Fruit fly (Drosophila melanogaster) whole organism, embryonic: ENCODE measurements around the gene Myo31DF.

Source experiments
- Asciz ChIP-seq: fragments of 200-800 bp; sonication (Bioruptor generic); optimal IDR thresholded peaks from 2 replicates; lab custom pipeline; 2017; ENCODE audit warnings: missing biosample characterization, mild to moderate bottlenecking, missing genetic modification characterization, missing genetic modification reagents
- CG10543 ChIP-seq: fragments of 200-800 bp; sonication (Bioruptor generic); optimal IDR thresholded peaks from 3 replicates; lab custom pipeline; 2017; ENCODE audit warnings: missing biosample characterization, mild to moderate bottlenecking, missing genetic modification characterization, moderate library complexity
- CG11695 ChIP-seq: fragments of 200-800 bp; sonication (Bioruptor generic); IDR thresholded peaks from 3 replicates; pipeline ENCODE4 v1.3.6; 2022; ENCODE audit warnings: missing biosample characterization, missing genetic modification characterization
- CG11723 ChIP-seq: fragments of 200-800 bp; sonication (Bioruptor generic); optimal IDR thresholded peaks from 2 replicates; lab custom pipeline; 2017; ENCODE audit warnings: missing biosample characterization, mild to moderate bottlenecking, missing genetic modification characterization
- CG15011 ChIP-seq: fragments of 200-800 bp; sonication (Bioruptor generic); optimal IDR thresholded peaks from 3 replicates; lab custom pipeline; 2018; ENCODE audit warnings: missing biosample characterization, mild to moderate bottlenecking, missing genetic modification characterization
- CG2120 ChIP-seq: fragments of 200-800 bp; sonication (Bioruptor generic); optimal IDR thresholded peaks from 3 replicates; lab custom pipeline; 2016; ENCODE audit warnings: missing biosample characterization, missing genetic modification characterization
- CG2889 ChIP-seq: fragments of 200-800 bp; sonication (Bioruptor generic); IDR thresholded peaks from 3 replicates; pipeline ENCODE4 v1.3.6; 2022; ENCODE audit warnings: missing biosample characterization, missing genetic modification characterization
- CG32532 ChIP-seq: fragments of 200-800 bp; sonication (Bioruptor generic); IDR thresholded peaks from 2 replicates; pipeline ENCODE4 v1.3.6; 2022; ENCODE audit warnings: missing biosample characterization, missing genetic modification characterization
- CG6175 ChIP-seq: fragments of 200-800 bp; sonication (Bioruptor generic); IDR thresholded peaks from 3 replicates; pipeline ENCODE4 v1.3.6; 2022; ENCODE audit warnings: missing biosample characterization, missing genetic modification characterization
- CG6654 ChIP-seq: fragments of 200-800 bp; sonication (Bioruptor generic); optimal IDR thresholded peaks from 2 replicates; lab custom pipeline; 2017; ENCODE audit warnings: missing biosample characterization, mild to moderate bottlenecking, missing genetic modification characterization
- CG9609 ChIP-seq: fragments of 200-800 bp; sonication (Bioruptor generic); optimal IDR thresholded peaks from 3 replicates; lab custom pipeline; 2016; ENCODE audit warnings: missing biosample characterization, missing genetic modification characterization
- CTCF ChIP-seq: fragments of 200-800 bp; sonication (Bioruptor generic); optimal IDR thresholded peaks from 2 replicates; lab custom pipeline; 2017; ENCODE audit warnings: missing biosample characterization, mild to moderate bottlenecking, missing genetic modification characterization, moderate library complexity
- CkIIα-i1 ChIP-seq: fragments of 200-800 bp; sonication (Bioruptor generic); IDR thresholded peaks from 2 replicates; pipeline ENCODE4 v1.3.6; 2022; ENCODE audit warnings: missing biosample characterization, missing genetic modification characterization
- CrebB ChIP-seq: fragments of 200-800 bp; sonication (Bioruptor generic); optimal IDR thresholded peaks from 3 replicates; lab custom pipeline; 2018; ENCODE audit warnings: missing biosample characterization, mild to moderate bottlenecking, missing genetic modification characterization
- Dek ChIP-seq: fragments of 200-800 bp; sonication (Bioruptor generic); optimal IDR thresholded peaks from 3 replicates; lab custom pipeline; 2019; ENCODE audit warnings: missing biosample characterization, mild to moderate bottlenecking, missing genetic modification characterization, moderate library complexity
- Gug ChIP-seq: fragments of 200-800 bp; sonication (Bioruptor generic); IDR thresholded peaks from 4 replicates; pipeline ENCODE4 v1.3.6; 2022; ENCODE audit warnings: missing biosample characterization, missing genetic modification characterization
- H15 ChIP-seq: fragments of 200-800 bp; sonication (Bioruptor generic); IDR thresholded peaks from 3 replicates; pipeline ENCODE4 v1.3.6; 2022; ENCODE audit warnings: missing biosample characterization, missing genetic modification characterization
- Hey ChIP-seq: fragments of 200-800 bp; sonication (Bioruptor generic); optimal IDR thresholded peaks from 3 replicates; lab custom pipeline; 2018; ENCODE audit warnings: missing biosample characterization, mild to moderate bottlenecking, missing genetic modification characterization
- Hr39 ChIP-seq: fragments of >200 bp; optimal IDR thresholded peaks from 2 replicates; lab custom pipeline; 2017
- Meics ChIP-seq: fragments of 200-800 bp; sonication (Bioruptor generic); optimal IDR thresholded peaks from 2 replicates; lab custom pipeline; 2017; ENCODE audit warnings: missing biosample characterization, mild to moderate bottlenecking, missing genetic modification characterization
- Nf-YC ChIP-seq: fragments of 200-800 bp; optimal IDR thresholded peaks from 3 replicates; lab custom pipeline; 2019; ENCODE audit warnings: missing biosample characterization, mild to moderate bottlenecking, missing genetic modification characterization, moderate library complexity
- NfI ChIP-seq: fragments of 200-800 bp; sonication (Bioruptor generic); optimal IDR thresholded peaks from 3 replicates; lab custom pipeline; 2018; ENCODE audit warnings: missing biosample characterization, mild to moderate bottlenecking, missing genetic modification characterization, moderate library complexity
- Oaz ChIP-seq: fragments of 200-800 bp; sonication (Bioruptor generic); IDR thresholded peaks from 2 replicates; pipeline ENCODE4 v1.3.6; 2022; ENCODE audit warnings: missing biosample characterization, missing genetic modification characterization
- Side ChIP-seq: fragments of 200-800 bp; sonication (Bioruptor generic); optimal IDR thresholded peaks from 2 replicates; lab custom pipeline; 2016; ENCODE audit warnings: missing biosample characterization, missing genetic modification characterization
- Sin3A ChIP-seq: fragments of >200 bp; optimal IDR thresholded peaks from 2 replicates; lab custom pipeline; 2018
- ab ChIP-seq: fragments of 200-800 bp; sonication (Bioruptor generic); optimal IDR thresholded peaks from 2 replicates; lab custom pipeline; 2016; ENCODE audit warnings: missing biosample characterization, missing genetic modification characterization
- bab2 ChIP-seq: fragments of 200-800 bp; sonication (Bioruptor generic); optimal IDR thresholded peaks from 2 replicates; lab custom pipeline; 2016; ENCODE audit warnings: missing biosample characterization, missing genetic modification characterization
- bowl ChIP-seq: fragments of 200-800 bp; sonication (Bioruptor generic); IDR thresholded peaks from 2 replicates; pipeline ENCODE4 v1.3.6; 2022; ENCODE audit warnings: missing biosample characterization, missing genetic modification characterization
- btn ChIP-seq: fragments of 200-800 bp; sonication (Bioruptor generic); optimal IDR thresholded peaks from 2 replicates; lab custom pipeline; 2016; ENCODE audit warnings: missing biosample characterization, missing genetic modification characterization
- dm ChIP-seq: fragments of 200-800 bp; sonication (Bioruptor generic); optimal IDR thresholded peaks from 3 replicates; lab custom pipeline; 2016; ENCODE audit warnings: missing biosample characterization, missing genetic modification characterization
- dysf ChIP-seq: fragments of 200-800 bp; sonication (Bioruptor generic); IDR thresholded peaks from 3 replicates; pipeline ENCODE4 v1.3.6; 2022; ENCODE audit warnings: missing biosample characterization, missing genetic modification characterization
- exex ChIP-seq: fragments of 200-800 bp; sonication (Bioruptor generic); optimal IDR thresholded peaks from 4 replicates; lab custom pipeline; 2018; ENCODE audit warnings: missing biosample characterization, mild to moderate bottlenecking, missing genetic modification characterization, moderate library complexity
- hb ChIP-seq: fragments of 200-800 bp; sonication (Bioruptor generic); IDR thresholded peaks from 3 replicates; pipeline ENCODE4 v1.3.6; 2022; ENCODE audit warnings: missing biosample characterization, missing genetic modification characterization; ENCODE audit not compliant: partially characterized antibody
- inv ChIP-seq: fragments of 200-800 bp; sonication (Bioruptor generic); IDR thresholded peaks from 2 replicates; pipeline ENCODE4 v1.3.6; 2022; ENCODE audit warnings: missing biosample characterization, missing genetic modification characterization; ENCODE audit not compliant: partially characterized antibody
- kay ChIP-seq: fragments of 200-800 bp; sonication (Bioruptor generic); optimal IDR thresholded peaks from 2 replicates; lab custom pipeline; 2016; ENCODE audit warnings: missing biosample characterization, missing genetic modification characterization
- klu ChIP-seq: fragments of 200-800 bp; sonication (Bioruptor generic); IDR thresholded peaks from 2 replicates; pipeline ENCODE4 v1.3.6; 2022; ENCODE audit warnings: missing biosample characterization, missing genetic modification characterization
- lilli ChIP-seq: fragments of 200-800 bp; sonication (Bioruptor generic); optimal IDR thresholded peaks from 3 replicates; lab custom pipeline; 2016; ENCODE audit warnings: missing biosample characterization, missing genetic modification characterization
- nmo ChIP-seq: fragments of 200-800 bp; sonication (Bioruptor generic); optimal IDR thresholded peaks from 2 replicates; lab custom pipeline; 2018; ENCODE audit warnings: missing biosample characterization, mild to moderate bottlenecking, missing genetic modification characterization, moderate library complexity
- p53 ChIP-seq: fragments of 200-800 bp; sonication (Bioruptor generic); optimal IDR thresholded peaks from 2 replicates; lab custom pipeline; 2016; ENCODE audit warnings: missing biosample characterization, missing genetic modification characterization
- pros ChIP-seq: fragments of 200-800 bp; sonication (Bioruptor generic); optimal IDR thresholded peaks from 3 replicates; lab custom pipeline; 2019; ENCODE audit warnings: missing biosample characterization, mild to moderate bottlenecking, missing genetic modification characterization, moderate library complexity
- rib ChIP-seq: fragments of 200-800 bp; sonication (Bioruptor generic); IDR thresholded peaks from 2 replicates; pipeline ENCODE4 v1.3.6; 2022; ENCODE audit warnings: missing biosample characterization, missing genetic modification characterization
- row ChIP-seq: fragments of 200-800 bp; sonication (Bioruptor generic); IDR thresholded peaks from 3 replicates; pipeline ENCODE4 v1.3.6; 2022; ENCODE audit warnings: missing biosample characterization, missing genetic modification characterization
- sc ChIP-seq, 3 experiments: fragments of >200 bp in 2 of 3; fragments of 200-800 bp in 1 of 3; sonication (Bioruptor generic) in 1 of 3; optimal IDR thresholded peaks; 2 replicates in 2 of 3; 3 replicates in 1 of 3; lab custom pipeline; 2017; ENCODE audit warnings: mild to moderate bottlenecking in 1 of 3, missing biosample characterization in 1 of 3, missing genetic modification characterization in 1 of 3, missing genetic modification reagents in 1 of 3
- shn ChIP-seq: fragments of 200-800 bp; sonication (Bioruptor generic); optimal IDR thresholded peaks from 3 replicates; lab custom pipeline; 2016; ENCODE audit warnings: missing biosample characterization, missing genetic modification characterization
- slbo ChIP-seq: fragments of 200-800 bp; sonication (Bioruptor generic); IDR thresholded peaks from 2 replicates; pipeline ENCODE4 v1.3.6; 2022; ENCODE audit warnings: missing biosample characterization, missing genetic modification characterization
- slp2 ChIP-seq: fragments of 200-800 bp; sonication (Bioruptor generic); optimal IDR thresholded peaks from 2 replicates; lab custom pipeline; 2016; ENCODE audit warnings: missing biosample characterization, missing genetic modification characterization
- sna ChIP-seq: fragments of 200-800 bp; sonication (Bioruptor generic); IDR thresholded peaks from 2 replicates; pipeline ENCODE4 v1.3.6; 2022; ENCODE audit warnings: missing biosample characterization, missing genetic modification characterization; ENCODE audit not compliant: partially characterized antibody
- ssp ChIP-seq: fragments of 200-800 bp; sonication (Bioruptor generic); IDR thresholded peaks from 2 replicates; pipeline ENCODE4 v1.3.6; 2022; ENCODE audit warnings: missing biosample characterization, missing genetic modification characterization
- tio ChIP-seq: fragments of 200-800 bp; sonication (Bioruptor generic); optimal IDR thresholded peaks from 2 replicates; lab custom pipeline; 2017; ENCODE audit warnings: missing biosample characterization, missing genetic modification characterization, inconsistent platforms
- tna ChIP-seq: fragments of 200-800 bp; sonication (Bioruptor generic); IDR thresholded peaks from 2 replicates; pipeline ENCODE4 v1.3.6; 2022; ENCODE audit warnings: missing biosample characterization, missing genetic modification characterization; ENCODE audit not compliant: partially characterized antibody
- z ChIP-seq: fragments of 200-800 bp; sonication (Bioruptor generic); IDR thresholded peaks from 3 replicates; pipeline ENCODE4 v1.3.6; 2022; ENCODE audit warnings: missing biosample characterization, missing genetic modification characterization

Gene Myo31DF

DNA sequence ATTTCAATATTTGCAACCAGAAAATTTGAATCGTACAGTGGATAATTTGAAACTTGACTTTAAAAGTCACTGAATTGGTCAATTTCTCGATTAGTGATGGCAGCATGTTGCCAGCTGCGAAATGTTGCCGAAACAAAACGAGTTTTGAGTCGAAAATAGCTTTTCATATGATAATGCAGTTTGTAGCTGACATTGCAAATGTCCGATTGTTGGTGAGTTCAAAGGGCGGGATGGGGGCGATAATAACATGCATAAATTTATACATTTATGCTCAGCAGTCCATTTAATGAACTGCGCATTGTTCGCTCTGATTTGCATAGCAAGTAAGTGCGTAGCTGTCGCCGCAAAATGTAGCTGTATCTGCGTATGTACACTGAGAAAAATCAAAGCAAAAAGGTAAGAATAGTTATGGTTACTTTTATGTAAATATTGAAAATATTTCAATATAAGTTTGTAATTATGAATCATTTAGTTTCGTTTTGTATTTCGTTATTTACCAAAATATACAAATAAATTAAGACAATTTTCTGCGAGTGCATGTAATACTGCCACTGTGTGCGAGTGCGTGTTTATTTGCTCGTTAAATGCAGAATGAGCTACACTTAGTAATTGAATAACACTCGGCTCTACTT, 20.5 kb upstream of the Myo31DF start, which contains the start of gene Lip4 (continued):
- TF ChIP-seq CG32532 (peak; percentile 81), CG10543 (GFP tag; lab: Kevin White, UChicago) (no peak), slbo (GFP tag; lab: Robert Waterston, UW) (peak; percentile 83), CkIIα-i1 (GFP tag; lab: Robert Waterston, UW) (no peak), btn (GFP tag; lab: Kevin White, UChicago) (no peak), CG15011 (peak; percentile 51), Hr39 (lab: Kevin White, UChicago) (no peak), H15 (GFP tag; lab: Robert Waterston, UW) (peak; percentile 81), lilli (GFP tag; lab: Kevin White, UChicago) (peak; percentile 74), exex (tag; lab: Kevin White, UChicago) (no peak), CTCF (peak; percentile 4), slp2 (GFP tag; lab: Kevin White, UChicago) (no peak), z (GFP tag; lab: Robert Waterston, UW) (no peak), dysf (peak; percentile 85), sc (optimal IDR thresholded peaks at IDR 0.05; lab: Kevin White, UChicago) (no peak), sc (GFP tag; optimal IDR thresholded peaks at IDR 0.05; lab: Kevin White, UChicago) (no peak), ab (GFP tag; lab: Kevin White, UChicago) (no peak), Meics (peak; percentile 80), rib (no peak), Dek (tag; lab: Kevin White, UChicago) (peak; percentile 61), inv (GFP tag; lab: Robert Waterston, UW) (no peak), dm (GFP tag; lab: Kevin White, UChicago) (no peak), sna (no peak), Sin3A (no peak), tna (GFP tag; lab: Robert Waterston, UW) (no peak), CrebB (tag; lab: Kevin White, UChicago) (peak; percentile 54), bab2 (GFP tag; lab: Kevin White, UChicago) (peak; percentile 31), kay (GFP tag; lab: Kevin White, UChicago) (no peak), tio (GFP tag; lab: Kevin White, UChicago) (peak; percentile 71), Oaz (GFP tag; lab: Robert Waterston, UW) (peak; percentile 35; the same call in 1 of the 2 replicates), Side (GFP tag; lab: Kevin White, UChicago) (no peak), CG6175 (GFP tag; lab: Robert Waterston, UW) (no peak; the same call in 2 of the 3 replicates), CG2889 (0 out of 3 replicates have a peak, but pooled peaks have one; percentile 10), NfI (GFP tag; lab: Kevin White, UChicago) (peak; percentile 59), p53 (GFP tag; lab: Kevin White, UChicago) (no peak), hb (GFP tag; lab: Robert Waterston, UW) (no peak), Gug (GFP tag; lab: Robert Waterston, UW) (peak; percentile 24; the same call in 1 of the 4 replicates), ssp (peak; percentile 57; the same call in 1 of the 2 replicates), row (peak; percentile 85), CG2120 (GFP tag; lab: Kevin White, UChicago) (peak; percentile 64), Asciz (GFP tag; lab: Kevin White, UChicago) (peak; percentile 67), shn (GFP tag; lab: Kevin White, UChicago) (no peak), CG6654 (GFP tag; lab: Kevin White, UChicago) (no peak), CG9609 (no peak), CG11695 (GFP tag; lab: Robert Waterston, UW) (peak; percentile 89), Nf-YC (peak; percentile 57), nmo (peak; percentile 81), CG11723 (GFP tag; lab: Kevin White, UChicago) (peak; percentile 60), Hey (tag; lab: Kevin White, UChicago) (no peak), pros (GFP tag; lab: Kevin White, UChicago) (no peak), klu (GFP tag; lab: Robert Waterston, UW) (peak; percentile 43; the same call in 1 of the 2 replicates), bowl (GFP tag; lab: Robert Waterston, UW) (0 out of 2 replicates have a peak, but pooled peaks have one; percentile 7)
